Fruit fly (Drosophila melanogaster) whole organism, prepupa: ENCODE data around the gene Ubc87F.

Source experiments
- Blimp-1 ChIP-seq: fragments of 200-800 bp; sonication (Bioruptor generic); optimal IDR thresholded peaks from 3 replicates; lab custom pipeline; 2017; ENCODE audit warnings: missing biosample characterization, missing genetic modification characterization, mild to moderate bottlenecking, moderate library complexity, missing genetic modification reagents
- CG10631 ChIP-seq: fragments of 200-800 bp; sonication (Bioruptor generic); optimal IDR thresholded peaks from 2 replicates; lab custom pipeline; 2016; ENCODE audit warnings: missing biosample characterization, missing genetic modification characterization
- CG10669 ChIP-seq: fragments of 200-800 bp; sonication (Bioruptor generic); optimal IDR thresholded peaks from 3 replicates; lab custom pipeline; 2018; ENCODE audit warnings: missing biosample characterization, mild to moderate bottlenecking, missing genetic modification characterization, moderate library complexity
- CG11294 ChIP-seq: fragments of 200-800 bp; sonication (Bioruptor generic); IDR thresholded peaks from 2 replicates; pipeline ENCODE4 v1.3.6; 2022; ENCODE audit warnings: missing biosample characterization, missing genetic modification characterization
- CG11762 ChIP-seq: fragments of 200-800 bp; sonication (Bioruptor generic); optimal IDR thresholded peaks from 3 replicates; lab custom pipeline; 2016; ENCODE audit warnings: missing biosample characterization, missing genetic modification characterization; ENCODE audit not compliant: insufficient read depth
- CG11902 ChIP-seq: fragments of 200-800 bp; sonication (Bioruptor generic); optimal IDR thresholded peaks from 3 replicates; lab custom pipeline; 2016; ENCODE audit warnings: missing biosample characterization, missing genetic modification characterization
- CG1621 ChIP-seq: fragments of 200-800 bp; sonication (Bioruptor generic); optimal IDR thresholded peaks from 3 replicates; lab custom pipeline; 2018; ENCODE audit warnings: missing biosample characterization, mild to moderate bottlenecking, missing genetic modification characterization
- CG16779 ChIP-seq: fragments of 200-800 bp; sonication (Bioruptor generic); optimal IDR thresholded peaks from 3 replicates; lab custom pipeline; 2017; ENCODE audit warnings: missing biosample characterization, mild to moderate bottlenecking, missing genetic modification characterization
- CG3032 ChIP-seq: fragments of 200-800 bp; optimal IDR thresholded peaks from 2 replicates; lab custom pipeline; 2019; ENCODE audit warnings: missing biosample characterization, mild to moderate bottlenecking, missing genetic modification characterization, moderate library complexity
- CG31627 ChIP-seq: fragments of 200-800 bp; sonication (Bioruptor generic); optimal IDR thresholded peaks from 3 replicates; lab custom pipeline; 2016; ENCODE audit warnings: missing biosample characterization, missing genetic modification characterization
- CG32006 ChIP-seq: fragments of 200-800 bp; sonication (Bioruptor generic); optimal IDR thresholded peaks from 3 replicates; lab custom pipeline; 2017; ENCODE audit warnings: missing biosample characterization, mild to moderate bottlenecking, missing genetic modification characterization
- CG34406 ChIP-seq: fragments of 200-800 bp; sonication (Bioruptor generic); optimal IDR thresholded peaks from 3 replicates; lab custom pipeline; 2016; ENCODE audit warnings: missing biosample characterization, missing genetic modification characterization
- CG3919 ChIP-seq: fragments of 200-800 bp; sonication (Bioruptor generic); optimal IDR thresholded peaks from 3 replicates; lab custom pipeline; 2016; ENCODE audit warnings: missing biosample characterization, missing genetic modification characterization
- CG6276 ChIP-seq: fragments of 200-800 bp; sonication (Bioruptor generic); optimal IDR thresholded peaks from 2 replicates; lab custom pipeline; 2017; ENCODE audit warnings: missing biosample characterization, mild to moderate bottlenecking, missing genetic modification characterization
- CG6808 ChIP-seq: fragments of 200-800 bp; sonication (Bioruptor generic); optimal IDR thresholded peaks from 3 replicates; lab custom pipeline; 2017; ENCODE audit warnings: missing biosample characterization, missing genetic modification characterization, mild to moderate bottlenecking, moderate library complexity, missing genetic modification reagents
- CG6854 ChIP-seq: fragments of 200-800 bp; sonication (Bioruptor generic); optimal IDR thresholded peaks from 2 replicates; lab custom pipeline; 2017; ENCODE audit warnings: missing biosample characterization, mild to moderate bottlenecking, missing genetic modification characterization
- CG8119 ChIP-seq: fragments of 200-800 bp; sonication (Bioruptor generic); IDR thresholded peaks from 3 replicates; pipeline ENCODE4 v1.3.6; 2022; ENCODE audit warnings: missing biosample characterization, missing genetic modification characterization
- CG8632 ChIP-seq: fragments of 200-800 bp; sonication (Bioruptor generic); optimal IDR thresholded peaks from 3 replicates; lab custom pipeline; 2016; ENCODE audit warnings: missing biosample characterization, missing genetic modification characterization
- CG9139 ChIP-seq: fragments of 200-800 bp; sonication (Bioruptor generic); optimal IDR thresholded peaks from 3 replicates; lab custom pipeline; 2017; ENCODE audit warnings: missing biosample characterization, mild to moderate bottlenecking, missing genetic modification characterization
- Eip78C ChIP-seq: fragments of 200-800 bp; sonication (Bioruptor generic); peaks from one replicate; lab custom pipeline; 2016; ENCODE audit warnings: missing biosample characterization, missing genetic modification characterization
- Gug ChIP-seq: fragments of 200-800 bp; sonication (Bioruptor generic); IDR thresholded peaks from 2 replicates; pipeline ENCODE4 v1.3.6; 2022; ENCODE audit warnings: missing biosample characterization, missing genetic modification characterization
- Hr4 ChIP-seq: fragments of 200-800 bp; sonication (Bioruptor generic); optimal IDR thresholded peaks from 3 replicates; lab custom pipeline; 2016; ENCODE audit warnings: missing biosample characterization, missing genetic modification characterization
- Met ChIP-seq: fragments of 200-800 bp; sonication (Bioruptor generic); optimal IDR thresholded peaks from 3 replicates; lab custom pipeline; 2016; ENCODE audit warnings: missing biosample characterization, missing genetic modification characterization
- OdsH ChIP-seq: fragments of 200-800 bp; sonication (Bioruptor generic); optimal IDR thresholded peaks from 3 replicates; lab custom pipeline; 2016; ENCODE audit warnings: missing biosample characterization, missing genetic modification characterization
- Smox ChIP-seq: fragments of 200-800 bp; sonication (Bioruptor generic); optimal IDR thresholded peaks from 3 replicates; lab custom pipeline; 2016; ENCODE audit warnings: missing biosample characterization, missing genetic modification characterization
- Sox102F ChIP-seq: fragments of 200-800 bp; sonication (Bioruptor generic); optimal IDR thresholded peaks from 2 replicates; lab custom pipeline; 2016; ENCODE audit warnings: missing biosample characterization, mild to moderate bottlenecking, missing genetic modification characterization
- Sox14 ChIP-seq: fragments of 200-800 bp; sonication (Bioruptor generic); optimal IDR thresholded peaks from 3 replicates; lab custom pipeline; 2016; ENCODE audit warnings: missing biosample characterization, missing genetic modification characterization
- dsx ChIP-seq: fragments of 200-800 bp; optimal IDR thresholded peaks from 3 replicates; lab custom pipeline; 2019; ENCODE audit warnings: missing biosample characterization, mild to moderate bottlenecking, missing genetic modification characterization, moderate library complexity; ENCODE audit not compliant: poor library complexity, severe bottlenecking
- esn ChIP-seq: fragments of 200-800 bp; sonication (Bioruptor generic); optimal IDR thresholded peaks from 2 replicates; lab custom pipeline; 2016; ENCODE audit warnings: missing biosample characterization, mild to moderate bottlenecking, missing genetic modification characterization, moderate library complexity
- fd85E ChIP-seq: fragments of 200-800 bp; sonication (Bioruptor generic); optimal IDR thresholded peaks from 3 replicates; lab custom pipeline; 2016; ENCODE audit warnings: missing biosample characterization, missing genetic modification characterization
- fkh ChIP-seq: fragments of 200-800 bp; sonication (Bioruptor generic); optimal IDR thresholded peaks from 3 replicates; lab custom pipeline; 2017; ENCODE audit warnings: missing biosample characterization, mild to moderate bottlenecking, missing genetic modification characterization, moderate library complexity
- lz ChIP-seq: fragments of 200-800 bp; sonication (Bioruptor generic); optimal IDR thresholded peaks from 3 replicates; lab custom pipeline; 2016; ENCODE audit warnings: missing biosample characterization, missing genetic modification characterization
- net ChIP-seq: fragments of 200-800 bp; sonication (Bioruptor generic); optimal IDR thresholded peaks from 3 replicates; lab custom pipeline; 2016; ENCODE audit warnings: missing biosample characterization, missing genetic modification characterization
- salr ChIP-seq, 2 experiments: fragments of 200-800 bp; sonication (Bioruptor generic); optimal IDR thresholded peaks; 3 replicates each; lab custom pipeline; 2016 to 2018; ENCODE audit warnings: missing biosample characterization in 2 of 2, missing genetic modification characterization in 2 of 2, mild to moderate bottlenecking in 1 of 2
- ss ChIP-seq, 2 experiments: fragments of 200-800 bp; sonication (Bioruptor generic); optimal IDR thresholded peaks; 2 replicates in 1 of 2; 3 replicates in 1 of 2; lab custom pipeline; 2017 to 2018; ENCODE audit warnings: mild to moderate bottlenecking in 2 of 2, missing biosample characterization in 2 of 2, missing genetic modification characterization in 2 of 2, moderate library complexity in 1 of 2
- svp ChIP-seq: fragments of 200-800 bp; sonication (Bioruptor generic); peaks from one replicate; lab custom pipeline; 2016; ENCODE audit warnings: missing biosample characterization, missing genetic modification characterization
- topi ChIP-seq: fragments of 200-800 bp; sonication (Bioruptor generic); optimal IDR thresholded peaks from 3 replicates; lab custom pipeline; 2016; ENCODE audit warnings: missing biosample characterization, missing genetic modification characterization
- vri ChIP-seq: fragments of 200-800 bp; sonication (Bioruptor generic); optimal IDR thresholded peaks from 3 replicates; lab custom pipeline; 2016; ENCODE audit warnings: missing biosample characterization, mild to moderate bottlenecking, missing genetic modification characterization

Gene Ubc87F

DNA sequence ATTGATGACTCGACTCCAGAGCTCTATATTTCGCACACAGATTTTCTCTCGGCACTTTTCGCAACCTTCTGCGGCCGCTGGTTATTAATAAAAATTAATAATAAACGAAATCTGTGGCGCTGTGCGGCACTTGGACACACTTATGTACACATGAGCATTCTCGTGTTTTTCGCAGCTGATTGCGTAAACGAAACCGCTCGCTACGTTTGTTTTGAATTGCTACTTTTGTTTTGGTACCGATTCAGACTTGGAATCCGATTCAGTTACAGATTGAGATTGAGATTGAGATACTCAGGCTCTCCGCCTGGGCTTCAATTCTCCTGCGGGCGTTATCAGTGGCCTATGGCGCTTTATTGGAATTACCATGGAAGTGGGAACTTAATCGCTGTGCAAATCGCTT, 32.0 kb downstream of the Ubc87F start:
- TF ChIP-seq Gug (GFP tag; lab: Robert Waterston, UW): no peak

DNA sequence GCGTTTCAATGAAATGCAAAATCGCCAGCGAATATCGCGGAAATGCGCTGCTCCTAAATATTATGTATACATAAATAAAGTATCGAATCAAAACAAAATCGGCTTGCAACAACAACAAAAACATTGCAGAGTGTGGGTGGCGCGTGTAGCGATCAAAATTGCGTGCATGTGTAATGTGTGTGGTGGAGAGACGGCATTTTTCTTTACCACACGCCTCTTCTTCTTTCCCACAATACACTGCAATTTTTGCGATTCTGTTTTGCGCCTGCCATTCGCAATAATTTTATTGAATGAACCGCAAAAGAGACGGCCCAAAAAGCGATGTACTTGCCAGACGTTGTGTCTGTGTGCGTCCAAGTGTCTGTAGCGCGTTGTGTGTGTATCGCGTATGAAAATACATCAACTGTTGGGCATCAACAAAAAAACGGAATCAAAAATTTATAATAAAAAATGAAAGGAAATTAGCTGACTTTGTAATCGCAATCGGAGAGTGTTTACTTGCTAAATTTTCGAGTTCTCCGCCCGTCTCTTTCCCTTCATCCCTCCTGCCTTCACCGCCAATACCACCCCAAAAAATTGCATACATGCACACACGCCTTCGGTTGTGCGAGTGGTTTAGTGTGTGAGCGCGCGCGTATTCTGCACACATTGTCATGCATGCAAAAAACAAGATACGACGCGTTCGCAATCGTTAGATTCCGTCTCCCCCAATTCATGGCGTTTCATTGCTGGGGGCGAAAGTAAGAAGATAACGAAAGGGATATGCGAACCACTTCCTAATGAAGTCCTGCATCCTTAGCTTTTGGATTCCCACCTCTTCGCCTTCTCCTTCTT, 33.2 kb downstream of the Ubc87F start:
- TF ChIP-seq Hr4 (GFP tag; lab: Kevin White, UChicago) (peak; percentile 10), CG1621 (no peak), CG10631 (GFP tag; lab: Kevin White, UChicago) (peak; percentile 4), ss (GFP tag; optimal IDR thresholded peaks at IDR 0.05; lab: Kevin White, UChicago) (peak in 1 of 2 experiments; percentile 26), CG6808 (GFP tag; lab: Kevin White, UChicago) (no peak), Met (GFP tag; lab: Kevin White, UChicago) (peak; percentile 29), fkh (GFP tag; lab: Kevin White, UChicago) (no peak), vri (GFP tag; lab: Kevin White, UChicago) (peak; percentile 43), CG10669 (GFP tag; lab: Kevin White, UChicago) (no peak), CG8119 (GFP tag; lab: Robert Waterston, UW) (no peak), salr (GFP tag; optimal IDR thresholded peaks at IDR 0.05; lab: Kevin White, UChicago) (peak in 1 of 2 experiments; percentile 4), svp (peak; percentile 74), Eip78C (GFP tag; lab: Kevin White, UChicago) (peak; percentile 55), CG32006 (GFP tag; lab: Kevin White, UChicago) (peak; percentile 9), CG11902 (GFP tag; lab: Kevin White, UChicago) (no peak), Gug (GFP tag; lab: Robert Waterston, UW) (no peak), dsx (peak; percentile 37), CG11294 (GFP tag; lab: Robert Waterston, UW) (no peak), CG16779 (peak; percentile 22)

DNA sequence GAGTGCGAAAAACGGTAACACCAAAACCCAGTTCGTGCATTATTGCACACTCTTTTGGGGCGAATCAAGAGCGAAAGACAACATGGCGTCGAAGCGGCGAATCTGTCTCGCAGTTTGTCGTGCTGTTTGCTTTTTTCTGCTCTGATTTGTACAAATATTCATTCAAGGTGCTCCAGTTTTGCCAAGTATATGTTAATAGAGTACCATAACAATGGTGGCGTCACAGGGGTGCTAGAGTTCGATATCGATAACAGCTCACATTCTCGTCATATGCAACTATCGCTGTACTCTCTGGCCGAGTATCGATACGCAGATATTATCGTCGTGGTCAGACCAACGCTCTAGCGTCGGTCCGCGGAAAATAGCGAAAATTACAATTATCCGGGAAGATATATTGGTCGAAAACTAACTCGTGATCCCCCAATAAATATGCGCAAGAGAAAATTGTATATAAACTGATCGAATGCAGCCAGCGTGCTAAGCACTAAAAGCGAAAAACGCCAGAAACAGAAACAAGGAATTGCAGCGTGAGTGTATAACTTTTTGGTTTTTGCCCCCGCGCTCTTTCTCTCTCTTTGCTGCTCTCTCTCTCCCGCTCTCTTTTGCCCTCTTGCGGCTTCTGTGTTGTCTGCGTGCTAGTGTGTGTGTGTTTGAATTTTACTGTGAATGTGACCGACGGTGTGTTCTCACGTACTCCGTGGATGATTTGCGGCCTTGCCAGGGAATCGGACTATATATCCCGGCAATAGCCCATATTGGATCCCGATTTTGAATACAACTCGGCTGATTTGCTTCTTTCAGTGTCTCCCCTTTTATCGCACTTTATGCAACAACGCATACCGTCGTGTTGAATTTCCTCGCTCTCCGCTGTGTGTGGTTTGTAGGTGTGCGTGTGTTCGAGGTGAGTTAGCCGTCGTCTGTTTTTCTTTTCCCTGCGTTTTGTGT, 34.1 kb downstream of the Ubc87F start, which contains the start of gene flfl:
Gene flfl (plus strand): TSS at position 298 of the 945 bp plus-strand sequence.
- TF ChIP-seq CG1621 (no peak), vri (GFP tag; lab: Kevin White, UChicago) (peak; percentile 22), Smox (peak; percentile 9), CG8632 (no peak), esn (GFP tag; lab: Kevin White, UChicago) (peak; percentile 7), Met (GFP tag; lab: Kevin White, UChicago) (no peak), CG6276 (no peak), Sox14 (GFP tag; lab: Kevin White, UChicago) (peak; percentile 40), CG9139 (peak; percentile 47), CG16779 (peak; percentile 34), CG32006 (GFP tag; lab: Kevin White, UChicago) (peak; percentile 1), CG6808 (GFP tag; lab: Kevin White, UChicago) (peak; percentile 36), CG34406 (GFP tag; lab: Kevin White, UChicago) (no peak), Eip78C (GFP tag; lab: Kevin White, UChicago) (peak; percentile 64), CG10631 (GFP tag; lab: Kevin White, UChicago) (no peak), topi (GFP tag; lab: Kevin White, UChicago) (peak; percentile 9), CG3032 (peak; percentile 34), svp (peak; percentile 76), lz (GFP tag; lab: Kevin White, UChicago) (peak; percentile 20), CG3919 (GFP tag; lab: Kevin White, UChicago) (peak; percentile 29), net (GFP tag; lab: Kevin White, UChicago) (peak; percentile 15), CG31627 (peak; percentile 36), fd85E (no peak), CG11762 (GFP tag; lab: Kevin White, UChicago) (no peak), Sox102F (GFP tag; lab: Kevin White, UChicago) (peak; percentile 1), CG6854 (GFP tag; lab: Kevin White, UChicago) (peak; percentile 29), fkh (GFP tag; lab: Kevin White, UChicago) (no peak), OdsH (no peak), Blimp-1 (GFP tag; lab: Kevin White, UChicago) (no peak)
